Fruit fly (Drosophila melanogaster): ENCODE measurements around the gene nero.

dm6 chr3R:31719497-31719896 lies 27.9 kb downstream of the nero start:
- TF ChIP-seq D (optimal IDR thresholded peaks at IDR 0.05) (no peak), D (GFP tag; optimal IDR thresholded peaks at IDR 0.05) (no peak), nau (GFP tag; optimal IDR thresholded peaks at IDR 0.05) (no peak), wek (GFP tag; optimal IDR thresholded peaks at IDR 0.05) (no peak), ind (GFP tag; optimal IDR thresholded peaks at IDR 0.05) (no peak), Drgx (GFP tag; IDR thresholded peaks at IDR 0.05) (no peak), Chrac-16 (GFP tag; optimal IDR thresholded peaks at IDR 0.05) (no peak), Hr78 (GFP tag; optimal IDR thresholded peaks at IDR 0.05) (no peak), pzg (GFP tag; optimal IDR thresholded peaks at IDR 0.05) (no peak), dmrt99B (tag; optimal IDR thresholded peaks at IDR 0.05) (no peak)
